Fruit fly (Drosophila melanogaster): Measurements from ENCODE around the gene AP-1gamma.

DNA sequence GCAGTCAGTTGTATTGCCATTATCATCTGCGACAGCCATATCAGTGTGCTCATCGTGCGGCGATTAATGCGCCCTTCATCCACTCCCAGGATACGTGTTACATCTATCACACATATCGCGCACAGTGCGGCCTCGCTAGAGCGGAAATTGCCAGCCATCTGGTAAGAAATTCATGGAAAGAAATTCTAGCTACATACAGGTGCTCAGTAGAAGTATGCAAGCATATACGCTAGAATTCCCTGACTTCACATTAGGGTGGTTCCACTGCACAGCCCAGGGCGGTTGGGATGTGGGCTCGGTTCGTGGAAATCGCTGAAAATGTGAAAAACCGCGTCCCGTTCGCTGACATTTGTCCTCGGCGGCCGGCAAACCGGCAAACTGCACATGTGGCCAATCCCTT, 32.7 kb downstream of the AP-1gamma start:
- no peak for TF ChIP-seq Sin3A (optimal IDR thresholded peaks at IDR 0.05)
- no peak for TF ChIP-seq insv (optimal IDR thresholded peaks at IDR 0.05)
- no peak for TF ChIP-seq h (optimal IDR thresholded peaks at IDR 0.05)
- no peak for TF ChIP-seq Myc (optimal IDR thresholded peaks at IDR 0.05)
